Worm (Caenorhabditis elegans): ENCODE data around the gene K08E7.6.

Gene K08E7.6

ce11 chrIV:12574265-12574664 lies 6.7 kb downstream of the K08E7.6 start:
- TF ChIP-seq ces-1 (GFP tag; optimal IDR thresholded peaks at IDR 0.05) (no peak), elt-3 (tag; optimal IDR thresholded peaks at IDR 0.05) (no peak), nhr-237 (tag; optimal IDR thresholded peaks at IDR 0.05) (no peak), mab-5 (tag; optimal IDR thresholded peaks at IDR 0.05) (no peak), lin-13 (tag; optimal IDR thresholded peaks at IDR 0.05) (no peak), zip-8 (tag; optimal IDR thresholded peaks at IDR 0.05) (no peak), mep-1 (tag; optimal IDR thresholded peaks at IDR 0.05) (no peak), lsy-2 (tag; optimal IDR thresholded peaks at IDR 0.05) (no peak), unc-62 (GFP tag; optimal IDR thresholded peaks at IDR 0.05) (no peak), ceh-83 (GFP tag; optimal IDR thresholded peaks at IDR 0.05) (no peak), ceh-39 (tag; optimal IDR thresholded peaks at IDR 0.05) (no peak), ceh-43 (GFP tag; optimal IDR thresholded peaks at IDR 0.05) (no peak), unc-120 (tag; optimal IDR thresholded peaks at IDR 0.05; ENCODE audit: poor library complexity, severe bottlenecking) (no peak)

DNA sequence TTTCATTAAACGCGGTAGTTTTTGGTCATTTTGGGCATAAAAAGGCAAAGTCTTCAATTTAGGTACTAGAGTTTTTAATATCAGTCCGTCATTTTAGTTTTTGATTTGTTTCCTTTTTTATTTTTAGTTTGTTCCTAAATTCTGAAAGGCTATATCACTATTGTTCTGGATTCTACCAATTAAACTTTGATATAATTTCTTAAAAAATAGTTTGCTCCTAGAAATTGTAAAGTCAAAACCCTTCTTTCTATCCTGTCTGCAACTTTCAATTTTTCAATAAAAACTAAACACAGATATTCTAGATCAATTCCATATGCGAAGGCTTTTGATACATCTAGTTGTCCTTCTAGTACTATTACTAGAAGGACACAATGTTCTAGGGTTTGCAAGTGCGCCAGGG lies 7.9 kb downstream of the K08E7.6 start, which contains the start of gene K08E7.5:
TSS of gene K08E7.5 (plus strand) at position 301 of the 400 bp plus-strand sequence.
- TF ChIP-seq nhr-28 (tag; optimal IDR thresholded peaks at IDR 0.05) (no peak), ztf-11 (tag; optimal IDR thresholded peaks at IDR 0.05) (no peak), elt-3 (tag; optimal IDR thresholded peaks at IDR 0.05) (no peak), M03D4.4 (tag; optimal IDR thresholded peaks at IDR 0.05) (no peak), flh-1 (GFP tag; optimal IDR thresholded peaks at IDR 0.05) (no peak), cnd-1 (tag; optimal IDR thresholded peaks at IDR 0.05) (no peak), lsy-2 (tag; optimal IDR thresholded peaks at IDR 0.05) (no peak), nhr-76 (tag; optimal IDR thresholded peaks at IDR 0.05) (no peak), nhr-237 (tag; optimal IDR thresholded peaks at IDR 0.05) (no peak), ceh-39 (tag; optimal IDR thresholded peaks at IDR 0.05) (no peak), pha-4 (tag; optimal IDR thresholded peaks at IDR 0.05) (no peak)

ce11 chrIV:12571047-12571446 lies 9.9 kb downstream of the K08E7.6 start, which contains the start of gene K08E7.4:
TSS of gene K08E7.4 (minus strand) at chrIV:12571147.
- no peak for TF ChIP-seq mep-1 (tag; optimal IDR thresholded peaks at IDR 0.05)

ce11 chrIV:12570546-12570945 lies 10.4 kb downstream of the K08E7.6 start:
- TF ChIP-seq ceh-43 (GFP tag; optimal IDR thresholded peaks at IDR 0.05) (no peak), lin-32 (GFP tag; optimal IDR thresholded peaks at IDR 0.05) (no peak), nhr-2 (tag; optimal IDR thresholded peaks at IDR 0.05) (no peak), bed-3 (GFP tag; optimal IDR thresholded peaks at IDR 0.05) (no peak), ces-1 (GFP tag; optimal IDR thresholded peaks at IDR 0.05) (no peak), mab-5 (tag; optimal IDR thresholded peaks at IDR 0.05) (no peak), elt-3 (tag; optimal IDR thresholded peaks at IDR 0.05) (no peak), sem-2 (GFP tag; optimal IDR thresholded peaks at IDR 0.05) (no peak), elt-1 (tag; optimal IDR thresholded peaks at IDR 0.05; ENCODE audit: borderline replicate concordance, insufficient read depth) (no peak), nhr-12 (tag; optimal IDR thresholded peaks at IDR 0.05) (no peak)

- TF ChIP-seq mab-5 (tag; optimal IDR thresholded peaks at IDR 0.05) = no peak
- no peak for TF ChIP-seq unc-62 (GFP tag; optimal IDR thresholded peaks at IDR 0.05)
- TF ChIP-seq tbx-8 (GFP tag; optimal IDR thresholded peaks at IDR 0.05) = no peak
- peak; percentile 8 for TF ChIP-seq pha-4 (tag; optimal IDR thresholded peaks at IDR 0.05)
- peak; percentile 69 for TF ChIP-seq lin-32 (GFP tag; optimal IDR thresholded peaks at IDR 0.05)
- TF ChIP-seq unc-39 (tag; optimal IDR thresholded peaks at IDR 0.05) = no peak
- peak; percentile 26 for TF ChIP-seq ham-2 (GFP tag; optimal IDR thresholded peaks at IDR 0.05)
- TF ChIP-seq hlh-1 (tag; optimal IDR thresholded peaks at IDR 0.05) = peak; percentile 31
- TF ChIP-seq lsy-2 (tag; optimal IDR thresholded peaks at IDR 0.05) = no peak
- TF ChIP-seq nhr-76 (tag; optimal IDR thresholded peaks at IDR 0.05) = no peak
- TF ChIP-seq bed-3 (GFP tag; optimal IDR thresholded peaks at IDR 0.05) = no peak
- TF ChIP-seq sem-2 (GFP tag; optimal IDR thresholded peaks at IDR 0.05) = no peak
- peak; percentile 27 for TF ChIP-seq sptf-1 (tag; optimal IDR thresholded peaks at IDR 0.05)
- peak; percentile 68 for TF ChIP-seq cnd-1 (tag; optimal IDR thresholded peaks at IDR 0.05)
Measured at ce11 chrIV:12567176-12567892, 13.6 kb downstream of the K08E7.6 start, which contains the start of the genes hsb-1 and let-99. TSS of gene hsb-1 (minus strand) at chrIV:12567226. TSS of gene let-99 (plus strand) at chrIV:12567842.

Data from whole organism, mixed stage, embryonic.